4 fruit fly cellular contexts compared by ENCODE assay signal in the genomic region with DNA sequence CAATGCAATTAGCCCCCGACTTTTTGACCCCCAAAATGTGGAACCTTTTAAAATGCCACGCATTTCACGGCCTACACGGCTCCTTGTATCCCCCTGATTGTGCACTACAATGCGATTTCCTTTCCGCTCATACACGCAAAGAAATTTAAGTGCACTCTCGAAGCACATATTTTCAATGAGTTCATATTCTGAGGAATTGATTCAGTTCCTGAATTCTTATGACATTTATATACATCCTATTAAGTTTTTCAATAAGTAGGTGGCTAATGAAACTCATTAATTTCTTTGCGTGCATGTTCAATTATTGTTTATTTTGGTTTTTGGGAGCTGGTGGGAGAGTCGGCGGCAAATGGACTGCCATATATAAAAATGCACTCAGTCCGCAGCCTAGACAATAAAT.
TF ChIP-seq lines count a peak whose summit lies in the region.

No protein-coding gene starts in this region.

- peak; percentile 12 for TF ChIP-seq CTCF in whole organism, embryonic (GFP tag; optimal IDR thresholded peaks at IDR 0.05; lab: Kevin White, UChicago)

TF ChIP-seq in whole organism, embryonic, 481 proteins besides CTCF, POLR2A, EP300 and RAD21 (continues in another document):
- no peak for TF ChIP-seq CG15011 (GFP tag; optimal IDR thresholded peaks at IDR 0.05; lab: Kevin White, UChicago)
- peak; percentile 72 for TF ChIP-seq CG6254 (GFP tag; optimal IDR thresholded peaks at IDR 0.05; lab: Kevin White, UChicago)
- TF ChIP-seq CG17912 (GFP tag; optimal IDR thresholded peaks at IDR 0.05; lab: Kevin White, UChicago), result no peak
- TF ChIP-seq CG4617 (GFP tag; optimal IDR thresholded peaks at IDR 0.05; lab: Kevin White, UChicago; ENCODE audit: borderline replicate concordance), result no peak
- TF ChIP-seq Oli (tag; optimal IDR thresholded peaks at IDR 0.05; lab: Kevin White, UChicago), result peak; percentile 72
- TF ChIP-seq CG32772 (GFP tag; IDR thresholded peaks at IDR 0.05; lab: Robert Waterston, UW), result peak; percentile 63
- no peak for TF ChIP-seq trh (GFP tag; optimal IDR thresholded peaks at IDR 0.05; lab: Kevin White, UChicago)
- TF ChIP-seq CG11696 (GFP tag; IDR thresholded peaks at IDR 0.05; lab: Robert Waterston, UW), result 0 out of 2 replicates have a peak, but pooled peaks have one; percentile 47
- no peak for TF ChIP-seq lab (GFP tag; optimal IDR thresholded peaks at IDR 0.05; lab: Kevin White, UChicago)
- TF ChIP-seq Taf1 (GFP tag; IDR thresholded peaks at IDR 0.05; lab: Robert Waterston, UW), result no peak
- TF ChIP-seq MTF-1 (GFP tag; optimal IDR thresholded peaks at IDR 0.05; lab: Kevin White, UChicago; ENCODE audit: borderline replicate concordance), result peak; percentile 9
- TF ChIP-seq abd-A (tag; optimal IDR thresholded peaks at IDR 0.05; lab: Kevin White, UChicago), result no peak
- TF ChIP-seq Mes4 (GFP tag; optimal IDR thresholded peaks at IDR 0.05; lab: Kevin White, UChicago), result peak; percentile 71
- no peak for TF ChIP-seq fd3F (GFP tag; optimal IDR thresholded peaks at IDR 0.05; lab: Kevin White, UChicago)
- TF ChIP-seq CG11247 (GFP tag; IDR thresholded peaks at IDR 0.05; lab: Robert Waterston, UW), result no peak
- peak; percentile 90 for TF ChIP-seq CG2712 (tag; optimal IDR thresholded peaks at IDR 0.05; lab: Kevin White, UChicago)
- TF ChIP-seq usp (GFP tag; optimal IDR thresholded peaks at IDR 0.05; lab: Kevin White, UChicago), result no peak
- no peak; the same call in 1 of the 2 replicates for TF ChIP-seq wor (GFP tag; IDR thresholded peaks at IDR 0.05; lab: Robert Waterston, UW)
- peak; percentile 69 for TF ChIP-seq NC2β (GFP tag; optimal IDR thresholded peaks at IDR 0.05; lab: Kevin White, UChicago)
- peak; percentile 18; the same call in 2 of the 3 replicates for TF ChIP-seq B-H1 (GFP tag; IDR thresholded peaks at IDR 0.05; lab: Robert Waterston, UW)
- TF ChIP-seq CG14710 (tag; optimal IDR thresholded peaks at IDR 0.05; lab: Kevin White, UChicago), result peak; percentile 81

TF ChIP-seq in whole organism, prepupa, 60 proteins besides CTCF, POLR2A, EP300 and RAD21 (continues in another document):
- TF ChIP-seq CG6792 (GFP tag; optimal IDR thresholded peaks at IDR 0.05; lab: Kevin White, UChicago) (peak; percentile 3), CG31627 (GFP tag; optimal IDR thresholded peaks at IDR 0.05; lab: Kevin White, UChicago) (peak; percentile 34), CG15336 (GFP tag; IDR thresholded peaks at IDR 0.05; lab: Robert Waterston, UW) (peak; percentile 47; the same call in 1 of the 2 replicates), vri (GFP tag; optimal IDR thresholded peaks at IDR 0.05; lab: Kevin White, UChicago) (no peak), CG32006 (GFP tag; optimal IDR thresholded peaks at IDR 0.05; lab: Kevin White, UChicago) (peak; percentile 48), Met (GFP tag; optimal IDR thresholded peaks at IDR 0.05; lab: Kevin White, UChicago) (peak; percentile 10), lz (GFP tag; optimal IDR thresholded peaks at IDR 0.05; lab: Kevin White, UChicago) (peak; percentile 17), Lpt (GFP tag; optimal IDR thresholded peaks at IDR 0.05; lab: Kevin White, UChicago) (no peak), CG3919 (GFP tag; optimal IDR thresholded peaks at IDR 0.05; lab: Kevin White, UChicago) (peak; percentile 50), CG8119 (GFP tag; IDR thresholded peaks at IDR 0.05; lab: Robert Waterston, UW) (peak; percentile 51; the same call in 2 of the 3 replicates), Sox102F (GFP tag; optimal IDR thresholded peaks at IDR 0.05; lab: Kevin White, UChicago) (peak; percentile 4), Ets96B (tag; optimal IDR thresholded peaks at IDR 0.05; lab: Kevin White, UChicago) (peak; percentile 21), CG8632 (GFP tag; optimal IDR thresholded peaks at IDR 0.05; lab: Kevin White, UChicago) (no peak), Hr4 (GFP tag; optimal IDR thresholded peaks at IDR 0.05; lab: Kevin White, UChicago) (peak; percentile 57), CG10669 (GFP tag; optimal IDR thresholded peaks at IDR 0.05; lab: Kevin White, UChicago) (peak; percentile 10), OdsH (GFP tag; optimal IDR thresholded peaks at IDR 0.05; lab: Kevin White, UChicago) (peak; percentile 25), pdm3 (GFP tag; optimal IDR thresholded peaks at IDR 0.05; lab: Kevin White, UChicago) (peak; percentile 25), eg (GFP tag; IDR thresholded peaks at IDR 0.05; lab: Robert Waterston, UW) (0 out of 3 replicates have a peak, but pooled peaks have one; percentile 41), achi (GFP tag; optimal IDR thresholded peaks at IDR 0.05; lab: Kevin White, UChicago) (peak; percentile 35), CG10631 (GFP tag; optimal IDR thresholded peaks at IDR 0.05; lab: Kevin White, UChicago) (peak; percentile 29), acj6 (GFP tag; optimal IDR thresholded peaks at IDR 0.05; lab: Kevin White, UChicago) (peak; percentile 22)

TF ChIP-seq in whole organism, pupa, 21 proteins besides CTCF, POLR2A, EP300 and RAD21:
- TF ChIP-seq CG13204 (GFP tag; optimal IDR thresholded peaks at IDR 0.05; lab: Kevin White, UChicago) (no peak), CG8159 (tag; optimal IDR thresholded peaks at IDR 0.05; lab: Kevin White, UChicago) (no peak), Pif1B (GFP tag; optimal IDR thresholded peaks at IDR 0.05; lab: Kevin White, UChicago) (peak; percentile 38), Snoo (tag; optimal IDR thresholded peaks at IDR 0.05; lab: Kevin White, UChicago) (no peak), CG17806 (tag; optimal IDR thresholded peaks at IDR 0.05; lab: Kevin White, UChicago) (peak; percentile 4), Ets98B (GFP tag; IDR thresholded peaks at IDR 0.05; lab: Robert Waterston, UW) (no peak), D1 (tag; optimal IDR thresholded peaks at IDR 0.05; lab: Kevin White, UChicago) (no peak), Pif1A (GFP tag; optimal IDR thresholded peaks at IDR 0.05; lab: Kevin White, UChicago) (peak; percentile 55), CG32121 (GFP tag; IDR thresholded peaks at IDR 0.05; lab: Robert Waterston, UW) (no peak), CG8301 (tag; optimal IDR thresholded peaks at IDR 0.05; lab: Kevin White, UChicago) (peak; percentile 58), CG9948 (tag; optimal IDR thresholded peaks at IDR 0.05; lab: Kevin White, UChicago) (peak; percentile 31), CG14655 (GFP tag; optimal IDR thresholded peaks at IDR 0.05; lab: Kevin White, UChicago) (peak; percentile 61), CG34367 (tag; optimal IDR thresholded peaks at IDR 0.05; lab: Kevin White, UChicago) (no peak), EcR (GFP tag; optimal IDR thresholded peaks at IDR 0.05; lab: Kevin White, UChicago) (no peak), rn (GFP tag; IDR thresholded peaks at IDR 0.05; lab: Robert Waterston, UW) (no peak)
TF ChIP-seq in whole organism, pupa: peak in this region for 6.

TF ChIP-seq in whole organism, wandering third instar larva, 38 proteins besides CTCF, POLR2A, EP300 and RAD21:
- TF ChIP-seq sv (GFP tag; optimal IDR thresholded peaks at IDR 0.05; lab: Kevin White, UChicago) (peak; percentile 39), jim (GFP tag; optimal IDR thresholded peaks at IDR 0.05; lab: Kevin White, UChicago) (no peak), foxo (GFP tag; optimal IDR thresholded peaks at IDR 0.05; lab: Kevin White, UChicago) (peak in 1 of 2 experiments; percentile 2), rgr (GFP tag; optimal IDR thresholded peaks at IDR 0.05; lab: Kevin White, UChicago) (peak; percentile 18)
TF ChIP-seq in whole organism, wandering third instar larva: peak in this region for 3.
